Fruit fly (Drosophila melanogaster): Measurements from ENCODE around the gene CG13251.

dm6 chr3L:20661905-20662508 lies 25.0 kb downstream of the CG13251 start:
- TF ChIP-seq psq (optimal IDR thresholded peaks at IDR 0.05) (no peak), usp (GFP tag; optimal IDR thresholded peaks at IDR 0.05) (no peak)
